Worm (Caenorhabditis elegans): ENCODE measurements around the gene F35G2.1.

DNA sequence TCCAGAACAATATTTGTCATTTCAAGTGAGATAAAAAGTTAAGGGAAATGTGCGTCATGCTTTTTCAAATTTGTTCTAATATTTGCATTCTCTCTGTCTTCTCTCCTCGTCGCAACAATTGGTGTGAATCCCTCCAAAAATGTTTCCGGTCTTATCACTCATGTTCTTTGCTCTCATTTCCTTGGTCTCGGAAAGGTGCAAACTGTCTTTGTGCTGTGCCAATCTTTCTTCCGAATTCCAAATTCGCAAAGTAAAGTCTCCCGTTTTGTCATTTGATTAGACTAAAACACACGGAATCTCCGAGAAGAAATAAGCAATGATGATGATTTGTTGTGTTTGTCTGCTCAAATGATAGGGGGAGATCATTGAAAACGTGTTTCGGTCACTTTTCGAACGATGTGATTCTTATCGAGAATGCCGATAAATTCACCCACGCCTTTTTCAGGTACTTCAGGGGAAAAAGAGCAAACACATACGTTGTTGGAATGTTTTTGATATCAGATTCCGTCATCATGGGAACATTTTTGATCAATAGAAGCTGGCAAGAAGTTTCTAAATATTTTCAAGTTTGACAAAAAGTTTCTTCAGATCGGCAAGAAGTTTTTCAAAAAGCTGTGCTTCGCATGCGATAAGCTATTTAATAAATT lies 37.5 kb upstream of the F35G2.1 start:
- no peak for TF ChIP-seq him-1 (tag; optimal IDR thresholded peaks at IDR 0.05)
- no peak for TF ChIP-seq W03F9.2 (tag; optimal IDR thresholded peaks at IDR 0.05)
- no peak for TF ChIP-seq dao-5 (tag; optimal IDR thresholded peaks at IDR 0.05)

Data from whole organism, L4/young adult.